Comparison of ENCODE assay signal across 2 worm cellular contexts in the genomic region with DNA sequence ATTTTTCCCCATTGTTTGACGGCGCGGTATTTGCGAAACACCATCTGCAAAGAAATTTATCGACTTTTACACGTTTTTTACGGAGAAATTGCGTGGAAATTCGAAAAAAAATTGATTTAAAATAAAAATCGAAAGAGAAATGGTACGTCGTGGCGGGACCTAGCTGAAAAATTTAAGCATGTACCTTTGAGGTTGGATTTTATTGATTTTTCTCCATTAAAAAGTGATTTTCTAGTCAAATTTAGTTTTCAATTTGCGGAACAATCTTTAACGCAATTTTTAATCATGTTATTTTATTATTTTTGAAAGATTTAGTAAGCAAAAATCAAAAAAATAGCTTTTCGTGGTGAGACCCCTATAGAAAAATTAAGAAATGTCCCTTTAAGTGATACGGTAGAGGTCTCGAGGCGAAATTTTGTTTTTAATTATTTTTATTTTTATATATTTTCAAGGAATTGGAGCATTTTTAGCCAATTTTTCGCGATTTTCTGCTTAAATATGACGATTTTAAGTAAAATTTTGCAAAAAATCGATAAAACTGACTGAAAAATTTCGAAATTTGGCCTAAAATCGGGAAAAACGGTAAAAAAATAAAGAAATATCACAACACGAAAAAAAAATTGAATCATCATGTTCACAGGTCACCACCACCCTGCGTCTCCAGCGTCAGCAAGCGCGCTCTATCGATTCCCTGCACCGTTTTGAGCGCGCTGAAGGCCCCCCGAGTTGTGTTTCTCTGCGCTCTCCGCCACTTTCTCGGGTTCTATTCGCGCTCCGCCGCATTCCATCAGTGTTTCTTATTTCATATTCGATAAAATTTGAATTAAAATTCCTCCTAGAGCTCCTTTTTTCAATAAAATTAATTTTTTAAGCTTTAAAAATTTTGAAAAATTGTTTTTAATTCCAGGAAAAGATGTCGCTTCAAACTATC.
TF ChIP-seq lines count a peak whose summit lies in the region.

A gene (minus strand): TSS at position 51 of the 931 bp plus-strand sequence.
A gene (plus strand): TSS at position 908 of the 931 bp plus-strand sequence.

TF ChIP-seq in whole organism, L1 larva, 84 proteins besides CTCF, POLR2A, EP300 and RAD21 (continued from another document):
- TF ChIP-seq egl-27 (tag; optimal IDR thresholded peaks at IDR 0.05; lab: Kevin White, UChicago) (no peak), tbx-2 (tag; optimal IDR thresholded peaks at IDR 0.05; lab: Kevin White, UChicago) (peak; percentile 54), pax-3 (tag; optimal IDR thresholded peaks at IDR 0.05; lab: Kevin White, UChicago) (no peak), alr-1 (tag; optimal IDR thresholded peaks at IDR 0.05; lab: Kevin White, UChicago; ENCODE audit: borderline replicate concordance) (no peak), egl-13 (tag; optimal IDR thresholded peaks at IDR 0.05; lab: Kevin White, UChicago) (peak; percentile 35), fkh-8 (tag; optimal IDR thresholded peaks at IDR 0.05; lab: Kevin White, UChicago) (peak; percentile 75), nhr-20 (tag; optimal IDR thresholded peaks at IDR 0.05; lab: Kevin White, UChicago) (no peak), jun-1 (tag; optimal IDR thresholded peaks at IDR 0.05; lab: Kevin White, UChicago) (peak; percentile 28), ceh-88 (GFP tag; IDR thresholded peaks at IDR 0.05; lab: Robert Waterston, UW) (peak; percentile 38; the same call in 1 of the 2 replicates), sox-4 (tag; optimal IDR thresholded peaks at IDR 0.05; lab: Kevin White, UChicago) (no peak), nhr-90 (tag; optimal IDR thresholded peaks at IDR 0.05; lab: Kevin White, UChicago; ENCODE audit: poor library complexity) (peak; percentile 9), snu-23 (GFP tag; optimal IDR thresholded peaks at IDR 0.05; lab: Kevin White, UChicago) (peak; percentile 78), unc-130 (tag; optimal IDR thresholded peaks at IDR 0.05; lab: Kevin White, UChicago) (peak; percentile 60), efl-1 (optimal IDR thresholded peaks at IDR 0.05; lab: Kevin White, UChicago) (peak; percentile 75 to 87), efl-1 (GFP tag; optimal IDR thresholded peaks at IDR 0.05 in 1 of 2; lab: Kevin White, UChicago) (peak; percentile 75 to 95), nhr-77 (tag; optimal IDR thresholded peaks at IDR 0.05; lab: Kevin White, UChicago) (peak; percentile 91), elt-3 (tag; optimal IDR thresholded peaks at IDR 0.05; lab: Kevin White, UChicago) (peak in 1 of 6 experiments; percentile 27), C04F5.9 (tag; optimal IDR thresholded peaks at IDR 0.05; lab: Kevin White, UChicago) (no peak), xbp-1 (tag; optimal IDR thresholded peaks at IDR 0.05; lab: Kevin White, UChicago) (peak; percentile 54), isw-1 (GFP tag; IDR thresholded peaks at IDR 0.05; lab: Robert Waterston, UW) (peak; percentile 32; the same call in 1 of the 2 replicates), nhr-19 (GFP tag; conservative IDR thresholded peaks at IDR 0.05; lab: Robert Waterston, UW) (peak; percentile 53), mdl-1 (tag; optimal IDR thresholded peaks at IDR 0.05; lab: Kevin White, UChicago) (peak in 1 of 2 experiments; percentile 49), aha-1 (tag; optimal IDR thresholded peaks at IDR 0.05; lab: Kevin White, UChicago) (no peak)

TF ChIP-seq in whole organism, young adult, 124 proteins besides CTCF, POLR2A, EP300 and RAD21 (continued from another document):
- TF ChIP-seq ceh-100 (GFP tag; IDR thresholded peaks at IDR 0.05; lab: Robert Waterston, UW), result no peak
- no peak for TF ChIP-seq snpc-4 (GFP tag; optimal IDR thresholded peaks at IDR 0.05; lab: Kevin White, UChicago)
- TF ChIP-seq snpc-4 (tag; optimal IDR thresholded peaks at IDR 0.05; lab: Kevin White, UChicago), result peak in 2 of 4 experiments; percentile 2 to 45
- TF ChIP-seq D2030.7 (GFP tag; IDR thresholded peaks at IDR 0.05; lab: Robert Waterston, UW), result peak; percentile 63; the same call in 1 of the 2 replicates
- TF ChIP-seq egrh-3 (GFP tag; IDR thresholded peaks at IDR 0.05; lab: Robert Waterston, UW), result peak; percentile 56; the same call in 1 of the 2 replicates
- TF ChIP-seq B0336.3 (GFP tag; IDR thresholded peaks at IDR 0.05; lab: Robert Waterston, UW), result no peak
- TF ChIP-seq bed-2 (GFP tag; IDR thresholded peaks at IDR 0.05; lab: Robert Waterston, UW), result no peak
- TF ChIP-seq dpff-1 (tag; optimal IDR thresholded peaks at IDR 0.05; lab: Kevin White, UChicago), result no peak
- TF ChIP-seq hmg-1.2 (GFP tag; IDR thresholded peaks at IDR 0.05; lab: Robert Waterston, UW), result peak; percentile 38; the same call in 1 of the 2 replicates
- peak in 1 of 3 experiments; percentile 18 for TF ChIP-seq lin-35 (GFP tag; optimal IDR thresholded peaks at IDR 0.05; lab: Kevin White, UChicago)
- no peak for TF ChIP-seq cebp-2 (GFP tag; IDR thresholded peaks at IDR 0.05; lab: Robert Waterston, UW)
- TF ChIP-seq let-526 (GFP tag; IDR thresholded peaks at IDR 0.05; lab: Robert Waterston, UW), result no peak
- peak; percentile 87 for TF ChIP-seq mcd-1 (GFP tag; IDR thresholded peaks at IDR 0.05; lab: Robert Waterston, UW)
- TF ChIP-seq aptf-3 (GFP tag; IDR thresholded peaks at IDR 0.05; lab: Robert Waterston, UW), result no peak
- TF ChIP-seq F33H1.4 (GFP tag; IDR thresholded peaks at IDR 0.05; lab: Robert Waterston, UW), result peak; percentile 92
- TF ChIP-seq xnd-1 (tag; optimal IDR thresholded peaks at IDR 0.05; lab: Kevin White, UChicago), result peak; percentile 89
- TF ChIP-seq akir-1 (GFP tag; optimal IDR thresholded peaks at IDR 0.05; lab: Kevin White, UChicago), result no peak
- no peak for TF ChIP-seq B0261.1 (tag; optimal IDR thresholded peaks at IDR 0.05; lab: Kevin White, UChicago)
- TF ChIP-seq lin-40 (tag; optimal IDR thresholded peaks at IDR 0.05; lab: Kevin White, UChicago), result no peak
- no peak for TF ChIP-seq fkh-3 (tag; optimal IDR thresholded peaks at IDR 0.05; lab: Kevin White, UChicago)
